Fruit fly (Drosophila melanogaster) whole organism: ENCODE measurements around the gene Egfrap.

Source experiments
- CG8478 ChIP-seq: fragments of >200 bp; optimal IDR thresholded peaks from 2 replicates; lab custom pipeline; 2018; ENCODE audit warnings: inconsistent platforms
- Dll ChIP-seq: fragments of >200 bp; optimal IDR thresholded peaks from 2 replicates; lab custom pipeline; 2017
- EcR ChIP-seq, 2 experiments: fragments of >200 bp; optimal IDR thresholded peaks; 2 replicates each; lab custom pipeline; 2017; ENCODE audit warnings: missing biosample characterization in 2 of 2, missing genetic modification characterization in 2 of 2, missing genetic modification reagents in 2 of 2
- pan ChIP-seq: fragments of >200 bp; optimal IDR thresholded peaks from 2 replicates; lab custom pipeline; 2017
- psq ChIP-seq: fragments of >200 bp; optimal IDR thresholded peaks from 2 replicates; lab custom pipeline; 2017
- usp ChIP-seq: fragments of >200 bp; optimal IDR thresholded peaks from 2 replicates; lab custom pipeline; 2017; ENCODE audit warnings: missing biosample characterization, missing genetic modification characterization, mixed read lengths

DNA sequence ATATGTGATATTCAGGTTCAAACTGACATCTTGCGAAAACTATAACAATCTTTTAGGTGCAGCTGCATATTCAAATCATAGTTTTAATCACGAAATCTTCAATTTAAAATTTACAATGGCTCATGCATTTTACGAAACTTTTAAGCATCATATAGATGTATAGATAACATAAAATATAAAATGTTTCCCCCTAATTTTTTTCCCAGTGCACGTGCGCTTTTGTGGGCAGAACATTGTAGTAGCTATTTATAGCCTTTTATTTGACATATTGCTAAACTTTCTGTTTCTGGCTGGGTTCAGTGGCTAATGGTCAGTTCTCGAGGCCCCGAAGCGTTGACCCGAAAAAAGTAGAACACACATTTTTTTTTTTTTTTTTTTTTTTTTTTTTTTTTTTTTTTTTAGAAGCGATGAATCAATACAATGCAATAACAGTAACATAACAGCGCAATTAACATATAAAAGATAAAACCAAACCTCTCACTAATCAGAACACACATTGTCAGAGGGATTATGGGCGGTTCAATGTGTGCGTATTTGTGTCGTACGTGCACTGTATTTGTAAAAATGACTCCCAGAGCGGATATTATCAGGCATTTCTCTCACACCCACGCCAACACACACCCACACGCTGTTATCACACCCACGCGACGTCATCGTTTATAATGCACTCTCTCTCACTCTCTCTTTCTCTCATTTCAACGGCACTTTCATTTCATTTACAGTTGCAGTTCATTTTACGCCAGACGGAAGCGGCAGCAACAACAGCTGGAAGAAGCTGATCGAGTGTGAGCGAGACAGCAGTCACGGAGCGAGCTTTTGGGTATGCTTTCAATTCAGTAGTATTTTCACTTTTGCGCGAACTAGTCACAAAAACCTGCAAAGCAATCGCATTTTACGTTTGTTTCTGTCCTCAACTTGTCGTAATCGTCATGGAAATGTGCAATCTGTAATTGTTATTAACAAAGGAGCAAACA, 24.2 kb downstream of the Egfrap start:
- TF ChIP-seq EcR (GFP tag; optimal IDR thresholded peaks at IDR 0.05; lab: Kevin White, UChicago) (no peak), psq (lab: Kevin White, UChicago) (no peak), pan (no peak), CG8478 (lab: Kevin White, UChicago) (no peak), usp (GFP tag; lab: Kevin White, UChicago) (no peak), Dll (lab: Kevin White, UChicago) (peak; percentile 84)
